Worm (Caenorhabditis elegans) whole organism, L4 larva: ENCODE results near the gene nspc-18.

Source experiments
- D1046.2 ChIP-seq: fragments of 200-800 bp; sonication (Bioruptor generic); IDR thresholded peaks from 2 replicates; pipeline ENCODE4 v1.3.6; 2022; ENCODE audit warnings: missing genetic modification characterization, missing compliant biosample characterization
- F10B5.3 ChIP-seq: sonication (generic microtip); optimal IDR thresholded peaks from 2 replicates; lab custom pipeline; 2016; ENCODE audit warnings: mild to moderate bottlenecking, missing genetic modification characterization, missing compliant biosample characterization
- F49E8.2 ChIP-seq: sonication (generic microtip); optimal IDR thresholded peaks from 2 replicates; lab custom pipeline; 2016; ENCODE audit warnings: missing compliant biosample characterization, mild to moderate bottlenecking, missing genetic modification characterization, borderline replicate concordance
- T26A8.4 ChIP-seq: fragments of 200-800 bp; sonication (Bioruptor generic); IDR thresholded peaks from 2 replicates; pipeline ENCODE4 v1.3.6; 2022; ENCODE audit warnings: missing genetic modification characterization, missing compliant biosample characterization
- Y5F2A.4 ChIP-seq: fragments of 200-800 bp; sonication (Bioruptor generic); optimal IDR thresholded peaks from 2 replicates; lab custom pipeline; 2018; ENCODE audit warnings: mild to moderate bottlenecking, missing genetic modification characterization, missing compliant biosample characterization
- ZK337.2 ChIP-seq: fragments of 200-800 bp; sonication (Bioruptor generic); IDR thresholded peaks from 2 replicates; pipeline ENCODE4 v1.3.6; 2022; ENCODE audit warnings: missing genetic modification reagents, missing genetic modification characterization, missing compliant biosample characterization
- arid-1 ChIP-seq: fragments of 200-800 bp; sonication (Bioruptor generic); conservative IDR thresholded peaks from 2 replicates; pipeline ENCODE4 v1.3.6; 2022; ENCODE audit warnings: missing genetic modification reagents, missing genetic modification characterization, missing compliant biosample characterization
- attf-4 ChIP-seq: sonication (generic microtip); optimal IDR thresholded peaks from 3 replicates; lab custom pipeline; 2017; ENCODE audit warnings: missing biosample characterization, missing genetic modification characterization
- ceh-20 ChIP-seq: fragments of 200-800 bp; sonication (Bioruptor generic); IDR thresholded peaks from 2 replicates; pipeline ENCODE4 v1.3.6; 2022; ENCODE audit warnings: missing genetic modification reagents, missing genetic modification characterization, missing compliant biosample characterization
- ceh-62 ChIP-seq: sonication (generic microtip); optimal IDR thresholded peaks from 2 replicates; lab custom pipeline; 2017; ENCODE audit warnings: missing biosample characterization, missing genetic modification characterization
- ceh-82 ChIP-seq: sonication (generic microtip); optimal IDR thresholded peaks from 2 replicates; lab custom pipeline; 2017; ENCODE audit warnings: missing biosample characterization, missing genetic modification characterization
- ces-1 ChIP-seq: fragments of 150-350 bp; sonication (generic microtip); optimal IDR thresholded peaks from 4 replicates; lab custom pipeline; 2014; ENCODE audit warnings: missing biosample characterization, missing genetic modification reagents, missing genetic modification characterization
- ctbp-1 ChIP-seq: fragments of 200-800 bp; sonication (Bioruptor generic); IDR thresholded peaks from 2 replicates; pipeline ENCODE4 v1.3.6; 2022; ENCODE audit warnings: missing genetic modification reagents, missing genetic modification characterization, missing compliant biosample characterization
- daf-19 ChIP-seq: fragments of 200-800 bp; sonication (Bioruptor generic); conservative IDR thresholded peaks from 2 replicates; pipeline ENCODE4 v1.3.6; 2022; ENCODE audit warnings: missing genetic modification characterization, missing compliant biosample characterization
- dmd-6 ChIP-seq: fragments of 200-800 bp; sonication (Bioruptor generic); IDR thresholded peaks from 2 replicates; pipeline ENCODE4 v1.3.6; 2022; ENCODE audit warnings: missing genetic modification reagents, missing genetic modification characterization, missing compliant biosample characterization
- dpl-1 ChIP-seq: fragments of 150-350 bp; optimal IDR thresholded peaks from 2 replicates; lab custom pipeline; 2014; ENCODE audit warnings: missing biosample characterization, missing genetic modification reagents, missing genetic modification characterization
- duxl-1 ChIP-seq: sonication (generic microtip); optimal IDR thresholded peaks from 2 replicates; lab custom pipeline; 2016; ENCODE audit warnings: mild to moderate bottlenecking, missing genetic modification characterization, moderate library complexity, missing compliant biosample characterization; ENCODE audit not compliant: poor library complexity
- egl-43 ChIP-seq: fragments of 200-800 bp; sonication (Bioruptor generic); IDR thresholded peaks from 2 replicates; pipeline ENCODE4 v1.3.6; 2022; ENCODE audit warnings: missing genetic modification reagents, missing genetic modification characterization, missing compliant biosample characterization
- fkh-10 ChIP-seq: fragments of 150-350 bp; optimal IDR thresholded peaks from 2 replicates; lab custom pipeline; 2014; ENCODE audit warnings: missing biosample characterization, missing genetic modification reagents, missing genetic modification characterization
- gei-8 ChIP-seq: fragments of 200-800 bp; sonication (Bioruptor generic); optimal IDR thresholded peaks from 2 replicates; lab custom pipeline; 2018; ENCODE audit warnings: mild to moderate bottlenecking, missing genetic modification characterization, missing compliant biosample characterization
- hmg-1.1 ChIP-seq: fragments of 200-800 bp; sonication (Bioruptor generic); IDR thresholded peaks from 2 replicates; pipeline ENCODE4 v1.3.6; 2022; ENCODE audit warnings: missing genetic modification reagents, missing genetic modification characterization, missing compliant biosample characterization
- jun-1 ChIP-seq: fragments of 150-350 bp; optimal IDR thresholded peaks from 2 replicates; lab custom pipeline; 2014; ENCODE audit warnings: missing biosample characterization, missing genetic modification reagents, missing genetic modification characterization
- lin-1 ChIP-seq: fragments of 200-800 bp; sonication (Bioruptor generic); IDR thresholded peaks from 2 replicates; pipeline ENCODE4 v1.3.6; 2022; ENCODE audit warnings: missing genetic modification reagents, missing genetic modification characterization, missing compliant biosample characterization
- lin-15B ChIP-seq: fragments of 150-350 bp; sonication (generic microtip); optimal IDR thresholded peaks from 3 replicates; lab custom pipeline; 2014; ENCODE audit warnings: missing biosample characterization, missing genetic modification characterization
- lin-38 ChIP-seq: fragments of 200-800 bp; sonication (Bioruptor generic); IDR thresholded peaks from 2 replicates; pipeline ENCODE4 v1.3.6; 2022; ENCODE audit warnings: missing genetic modification reagents, missing genetic modification characterization, missing compliant biosample characterization
- lin-39 ChIP-seq: fragments of 150-350 bp; optimal IDR thresholded peaks from 2 replicates; lab custom pipeline; 2014; ENCODE audit warnings: missing biosample characterization, missing genetic modification reagents, missing genetic modification characterization
- lsy-2 ChIP-seq, 2 experiments: fragments of 150-350 bp in 1 of 2; sonication (generic microtip) in 1 of 2; optimal IDR thresholded peaks; 2 replicates each; lab custom pipeline; 2014 to 2017; ENCODE audit warnings: missing biosample characterization in 2 of 2, missing genetic modification characterization in 2 of 2
- mdt-29 ChIP-seq: fragments of 200-800 bp; sonication (Bioruptor generic); IDR thresholded peaks from 2 replicates; pipeline ENCODE4 v1.3.6; 2022; ENCODE audit warnings: missing genetic modification reagents, missing genetic modification characterization, missing compliant biosample characterization
- mep-1 ChIP-seq: fragments of 150-350 bp; sonication (generic microtip); optimal IDR thresholded peaks from 3 replicates; lab custom pipeline; 2014; ENCODE audit warnings: missing biosample characterization, missing genetic modification characterization
- nhr-102 ChIP-seq: sonication (generic microtip); optimal IDR thresholded peaks from 2 replicates; lab custom pipeline; 2016; ENCODE audit warnings: mild to moderate bottlenecking, missing genetic modification characterization, moderate library complexity, missing compliant biosample characterization
- nhr-28 ChIP-seq: fragments of 150-350 bp; optimal IDR thresholded peaks from 2 replicates; lab custom pipeline; 2014; ENCODE audit warnings: missing biosample characterization, missing genetic modification characterization
- nhr-48 ChIP-seq: sonication (generic microtip); optimal IDR thresholded peaks from 2 replicates; lab custom pipeline; 2016; ENCODE audit warnings: mild to moderate bottlenecking, missing genetic modification characterization, missing compliant biosample characterization
- nhr-76 ChIP-seq: fragments of 150-350 bp; optimal IDR thresholded peaks from 2 replicates; lab custom pipeline; 2014; ENCODE audit warnings: missing biosample characterization, missing genetic modification characterization
- pha-4 ChIP-seq, 2 experiments: fragments of 150-350 bp in 1 of 2; fragments of 200-800 bp in 1 of 2; sonication (Bioruptor generic) in 1 of 2; IDR thresholded peaks in 1 of 2; optimal IDR thresholded peaks in 1 of 2; 2 replicates each; pipeline versions ENCODE4 v1.3.6 to Lab custom; 2014 to 2022; ENCODE audit warnings: missing genetic modification characterization in 2 of 2, missing genetic modification reagents in 2 of 2, missing biosample characterization in 1 of 2, missing compliant biosample characterization in 1 of 2
- php-3 ChIP-seq: fragments of 200-800 bp; sonication (Bioruptor generic); IDR thresholded peaks from 2 replicates; pipeline ENCODE4 v1.3.6; 2022; ENCODE audit warnings: missing genetic modification reagents, missing genetic modification characterization, missing compliant biosample characterization
- saeg-2 ChIP-seq: fragments of 200-800 bp; sonication (Bioruptor generic); IDR thresholded peaks from 2 replicates; pipeline ENCODE4 v1.3.6; 2022; ENCODE audit warnings: missing genetic modification reagents, missing genetic modification characterization, missing compliant biosample characterization
- snpc-1.2 ChIP-seq: fragments of 200-800 bp; sonication (Bioruptor generic); IDR thresholded peaks from 2 replicates; pipeline ENCODE4 v1.3.6; 2022; ENCODE audit warnings: missing genetic modification reagents, missing genetic modification characterization, missing compliant biosample characterization
- snpc-4 ChIP-seq: fragments of 150-350 bp; optimal IDR thresholded peaks from 2 replicates; lab custom pipeline; 2014; ENCODE audit warnings: missing biosample characterization, missing genetic modification characterization
- spr-1 ChIP-seq: sonication (generic microtip); optimal IDR thresholded peaks from 2 replicates; lab custom pipeline; 2016; ENCODE audit warnings: mild to moderate bottlenecking, missing genetic modification characterization, missing compliant biosample characterization
- spr-3 ChIP-seq: fragments of 200-800 bp; sonication (Bioruptor generic); optimal IDR thresholded peaks from 2 replicates; lab custom pipeline; 2018; ENCODE audit warnings: mild to moderate bottlenecking, missing genetic modification characterization, missing compliant biosample characterization
- tag-97 ChIP-seq: fragments of 200-800 bp; sonication (Bioruptor generic); IDR thresholded peaks from 2 replicates; pipeline ENCODE4 v1.3.6; 2022; ENCODE audit warnings: missing genetic modification characterization, missing compliant biosample characterization
- tra-1 ChIP-seq: fragments of 200-800 bp; sonication (Bioruptor generic); IDR thresholded peaks from 2 replicates; pipeline ENCODE4 v1.3.6; 2022; ENCODE audit warnings: missing genetic modification reagents, missing genetic modification characterization, missing compliant biosample characterization
- unc-130 ChIP-seq: sonication (generic microtip); optimal IDR thresholded peaks from 2 replicates; lab custom pipeline; 2016; ENCODE audit warnings: missing genetic modification reagents, missing genetic modification characterization, missing compliant biosample characterization
- zag-1 ChIP-seq: fragments of 150-350 bp; optimal IDR thresholded peaks from 2 replicates; lab custom pipeline; 2014; ENCODE audit warnings: missing biosample characterization, missing genetic modification characterization
- zip-11 ChIP-seq: fragments of 200-800 bp; sonication (Bioruptor generic); IDR thresholded peaks from 2 replicates; pipeline ENCODE4 v1.3.6; 2022; ENCODE audit warnings: missing genetic modification characterization, missing compliant biosample characterization
- zip-2 ChIP-seq: fragments of 150-350 bp; optimal IDR thresholded peaks from 2 replicates; lab custom pipeline; 2014; ENCODE audit warnings: missing biosample characterization, missing genetic modification characterization
- ztf-11 ChIP-seq: fragments of 150-350 bp; optimal IDR thresholded peaks from 2 replicates; lab custom pipeline; 2014; ENCODE audit warnings: missing biosample characterization, missing genetic modification characterization
- ztf-7 ChIP-seq: fragments of 150-350 bp; optimal IDR thresholded peaks from 2 replicates; lab custom pipeline; 2014; ENCODE audit warnings: missing biosample characterization, missing genetic modification characterization

Gene nspc-18

DNA sequence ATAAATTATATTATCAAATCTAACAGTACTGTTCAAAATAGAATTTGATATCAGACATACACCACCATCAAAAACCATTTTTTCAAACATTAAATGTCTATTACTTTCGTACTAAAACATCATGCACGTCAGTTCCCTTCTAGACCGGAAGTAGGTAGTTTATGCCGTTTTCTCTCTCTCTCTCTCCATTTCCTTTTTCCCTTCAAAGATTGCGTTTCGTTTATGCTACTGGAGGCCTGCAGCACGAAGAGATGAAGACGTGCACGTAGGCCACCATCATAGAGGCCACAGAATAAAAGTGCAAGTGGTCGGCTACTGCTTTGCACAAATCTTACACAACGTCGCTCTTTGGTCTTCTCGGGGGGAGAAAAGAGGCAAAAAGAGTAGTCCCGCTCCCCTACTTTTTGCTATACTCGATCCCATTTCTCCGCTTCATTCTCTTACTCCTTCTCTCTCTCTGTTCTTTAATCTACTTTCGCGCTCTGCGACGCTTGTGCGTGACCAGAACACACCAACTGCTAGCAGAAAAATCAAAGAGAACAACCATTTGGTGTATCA, 34.0 kb upstream of the nspc-18 start (continued):
- TF ChIP-seq nhr-48 (tag; lab: Kevin White, UChicago) (peak; percentile 57), jun-1 (tag; lab: Kevin White, UChicago) (no peak), saeg-2 (GFP tag; lab: Robert Waterston, UW) (peak; percentile 86), spr-1 (no peak), pha-4 (GFP tag; IDR thresholded peaks at IDR 0.05; lab: Robert Waterston, UW) (no peak), pha-4 (tag; optimal IDR thresholded peaks at IDR 0.05; lab: Kevin White, UChicago) (peak; percentile 37), snpc-1.2 (GFP tag; lab: Robert Waterston, UW) (no peak), F10B5.3 (tag; lab: Kevin White, UChicago) (no peak), ceh-62 (no peak), egl-43 (GFP tag; lab: Robert Waterston, UW) (peak; percentile 66), ceh-20 (peak; percentile 80), lin-38 (GFP tag; lab: Robert Waterston, UW) (peak; percentile 29; the same call in 1 of the 2 replicates), php-3 (peak; percentile 82), ces-1 (GFP tag; lab: Kevin White, UChicago) (peak; percentile 42), zip-2 (tag; lab: Kevin White, UChicago) (no peak), gei-8 (GFP tag; lab: Kevin White, UChicago) (no peak), nhr-28 (tag; lab: Kevin White, UChicago) (peak; percentile 18), lin-15B (tag; lab: Kevin White, UChicago) (no peak), T26A8.4 (GFP tag; lab: Robert Waterston, UW) (no peak), mep-1 (peak; percentile 72), Y5F2A.4 (GFP tag; lab: Kevin White, UChicago) (no peak), ztf-11 (tag; lab: Kevin White, UChicago) (no peak), lsy-2 (tag; optimal IDR thresholded peaks at IDR 0.05; lab: Kevin White, UChicago) (peak; percentile 58 to 70), ctbp-1 (peak; percentile 86), attf-4 (tag; lab: Kevin White, UChicago) (no peak), F49E8.2 (tag; lab: Kevin White, UChicago) (no peak), duxl-1 (tag; lab: Kevin White, UChicago) (no peak), mdt-29 (GFP tag; lab: Robert Waterston, UW) (no peak; the same call in 1 of the 2 replicates), dmd-6 (GFP tag; lab: Robert Waterston, UW) (peak; percentile 77; the same call in 1 of the 2 replicates), lin-39 (tag; lab: Kevin White, UChicago) (no peak), ZK337.2 (GFP tag; lab: Robert Waterston, UW) (no peak), dpl-1 (GFP tag; lab: Kevin White, UChicago) (peak; percentile 10), lin-1 (GFP tag; lab: Robert Waterston, UW) (peak; percentile 9; the same call in 1 of the 2 replicates)

ce11 chrX:14560297-14560680, 32.8 kb upstream of the nspc-18 start:
- TF ChIP-seq spr-1 (peak; percentile 63), php-3 (0 out of 2 replicates have a peak, but pooled peaks have one; percentile 48), nhr-28 (tag; lab: Kevin White, UChicago) (peak; percentile 98), tag-97 (GFP tag; lab: Robert Waterston, UW) (no peak), F49E8.2 (tag; lab: Kevin White, UChicago) (no peak), lin-1 (GFP tag; lab: Robert Waterston, UW) (peak; percentile 92), ceh-82 (no peak), mdt-29 (GFP tag; lab: Robert Waterston, UW) (no peak), ctbp-1 (peak; percentile 90), nhr-102 (tag; lab: Kevin White, UChicago) (peak; percentile 89), zip-11 (GFP tag; lab: Robert Waterston, UW) (no peak), D1046.2 (GFP tag; lab: Robert Waterston, UW) (no peak), zag-1 (no peak), ces-1 (GFP tag; lab: Kevin White, UChicago) (no peak), arid-1 (GFP tag; lab: Robert Waterston, UW) (peak; percentile 58; the same call in 1 of the 2 replicates), snpc-4 (tag; lab: Kevin White, UChicago) (no peak), duxl-1 (tag; lab: Kevin White, UChicago) (peak; percentile 37), nhr-76 (peak; percentile 74), hmg-1.1 (peak; percentile 72), spr-3 (GFP tag; lab: Kevin White, UChicago) (no peak), daf-19 (GFP tag; lab: Robert Waterston, UW) (no peak), tra-1 (GFP tag; lab: Robert Waterston, UW) (peak; percentile 92), dpl-1 (GFP tag; lab: Kevin White, UChicago) (peak; percentile 61), lsy-2 (tag; optimal IDR thresholded peaks at IDR 0.05; lab: Kevin White, UChicago) (peak; percentile 75 to 79), unc-130 (GFP tag; lab: Kevin White, UChicago) (no peak), ztf-7 (tag; lab: Kevin White, UChicago) (peak; percentile 65), egl-43 (GFP tag; lab: Robert Waterston, UW) (peak; percentile 64), fkh-10 (peak; percentile 14)
